Worm (Caenorhabditis elegans) whole organism, L4 larva: ENCODE measurements around the gene srlf-5.

Experiments
- D1046.2 ChIP-seq: fragments of 200-800 bp; sonication (Bioruptor generic); IDR thresholded peaks from 2 replicates; pipeline ENCODE4 v1.3.6; 2022; ENCODE audit warnings: missing genetic modification characterization, missing compliant biosample characterization
- F10B5.3 ChIP-seq: sonication (generic microtip); optimal IDR thresholded peaks from 2 replicates; lab custom pipeline; 2016; ENCODE audit warnings: mild to moderate bottlenecking, missing genetic modification characterization, missing compliant biosample characterization
- F37D6.2 ChIP-seq: sonication (generic microtip); optimal IDR thresholded peaks from 2 replicates; lab custom pipeline; 2016; ENCODE audit warnings: mild to moderate bottlenecking, missing genetic modification characterization, missing compliant biosample characterization
- F44E2.7 ChIP-seq: fragments of 200-800 bp; sonication (Bioruptor generic); IDR thresholded peaks from 2 replicates; pipeline ENCODE4 v2.1.2; 2022; ENCODE audit warnings: missing genetic modification characterization, missing compliant biosample characterization
- R02D3.7 ChIP-seq: fragments of 150-350 bp; sonication (generic microtip); optimal IDR thresholded peaks from 3 replicates; lab custom pipeline; 2014; ENCODE audit warnings: missing biosample characterization, missing genetic modification characterization
- Y5F2A.4 ChIP-seq: fragments of 200-800 bp; sonication (Bioruptor generic); optimal IDR thresholded peaks from 2 replicates; lab custom pipeline; 2018; ENCODE audit warnings: mild to moderate bottlenecking, missing genetic modification characterization, missing compliant biosample characterization
- ZK337.2 ChIP-seq: fragments of 200-800 bp; sonication (Bioruptor generic); IDR thresholded peaks from 2 replicates; pipeline ENCODE4 v1.3.6; 2022; ENCODE audit warnings: missing genetic modification reagents, missing genetic modification characterization, missing compliant biosample characterization
- ceh-32 ChIP-seq: sonication (generic microtip); optimal IDR thresholded peaks from 2 replicates; lab custom pipeline; 2016; ENCODE audit warnings: mild to moderate bottlenecking, missing genetic modification characterization, missing compliant biosample characterization; ENCODE audit not compliant: poor library complexity
- cey-2 ChIP-seq: sonication (generic microtip); optimal IDR thresholded peaks from 3 replicates; lab custom pipeline; 2017; ENCODE audit warnings: missing genetic modification characterization, mild to moderate bottlenecking, missing compliant biosample characterization, antibody characterized with exemption, borderline replicate concordance; ENCODE audit not compliant: insufficient read depth
- ctbp-1 ChIP-seq: fragments of 200-800 bp; sonication (Bioruptor generic); IDR thresholded peaks from 2 replicates; pipeline ENCODE4 v1.3.6; 2022; ENCODE audit warnings: missing genetic modification reagents, missing genetic modification characterization, missing compliant biosample characterization
- daf-12 ChIP-seq: fragments of 150-350 bp; optimal IDR thresholded peaks from 2 replicates; lab custom pipeline; 2014; ENCODE audit warnings: missing biosample characterization, missing genetic modification reagents, missing genetic modification characterization
- daf-16 ChIP-seq, 3 experiments: sonication (generic microtip); optimal IDR thresholded peaks; 2 replicates each; lab custom pipeline; 2016 to 2017; ENCODE audit warnings: missing genetic modification characterization in 3 of 3, missing genetic modification reagents in 3 of 3, mild to moderate bottlenecking in 2 of 3, missing compliant biosample characterization in 2 of 3, missing biosample characterization in 1 of 3, moderate library complexity in 1 of 3
- daf-8 ChIP-seq: fragments of 200-800 bp; sonication (Bioruptor generic); IDR thresholded peaks from 2 replicates; pipeline ENCODE4 v1.3.6; 2022; ENCODE audit warnings: missing genetic modification characterization, missing compliant biosample characterization
- dmd-9 ChIP-seq: fragments of 200-800 bp; sonication (Bioruptor generic); IDR thresholded peaks from 2 replicates; pipeline ENCODE4 v1.3.6; 2022; ENCODE audit warnings: missing genetic modification reagents, missing genetic modification characterization, missing compliant biosample characterization
- dve-1 ChIP-seq: sonication (generic microtip); optimal IDR thresholded peaks from 2 replicates; lab custom pipeline; 2017; ENCODE audit warnings: antibody characterized with exemption, mild to moderate bottlenecking, missing genetic modification characterization, missing compliant biosample characterization; ENCODE audit not compliant: insufficient read depth
- egl-27 ChIP-seq: sonication (generic microtip); optimal IDR thresholded peaks from 3 replicates; lab custom pipeline; 2017; ENCODE audit warnings: missing biosample characterization, missing genetic modification reagents, missing genetic modification characterization
- egl-43 ChIP-seq: fragments of 200-800 bp; sonication (Bioruptor generic); IDR thresholded peaks from 2 replicates; pipeline ENCODE4 v1.3.6; 2022; ENCODE audit warnings: missing genetic modification reagents, missing genetic modification characterization, missing compliant biosample characterization
- fkh-10 ChIP-seq: fragments of 150-350 bp; optimal IDR thresholded peaks from 2 replicates; lab custom pipeline; 2014; ENCODE audit warnings: missing biosample characterization, missing genetic modification reagents, missing genetic modification characterization
- hlh-11 ChIP-seq: fragments of 200-800 bp; sonication (Bioruptor generic); optimal IDR thresholded peaks from 2 replicates; lab custom pipeline; 2018; ENCODE audit warnings: mild to moderate bottlenecking, missing genetic modification characterization, missing compliant biosample characterization
- hlh-30 ChIP-seq: sonication (generic microtip); optimal IDR thresholded peaks from 2 replicates; lab custom pipeline; 2017; ENCODE audit warnings: antibody characterized with exemption, mild to moderate bottlenecking, missing genetic modification characterization, missing compliant biosample characterization; ENCODE audit not compliant: insufficient read depth
- hmg-1.1 ChIP-seq: fragments of 200-800 bp; sonication (Bioruptor generic); IDR thresholded peaks from 2 replicates; pipeline ENCODE4 v1.3.6; 2022; ENCODE audit warnings: missing genetic modification reagents, missing genetic modification characterization, missing compliant biosample characterization
- lim-7 ChIP-seq: fragments of 200-800 bp; sonication (Bioruptor generic); IDR thresholded peaks from 2 replicates; pipeline ENCODE4 v1.3.6; 2022; ENCODE audit warnings: missing genetic modification characterization, missing compliant biosample characterization
- lir-3 ChIP-seq: sonication (generic microtip); optimal IDR thresholded peaks from 2 replicates; lab custom pipeline; 2016; ENCODE audit warnings: mild to moderate bottlenecking, missing genetic modification characterization, missing compliant biosample characterization
- mep-1 ChIP-seq: fragments of 150-350 bp; sonication (generic microtip); optimal IDR thresholded peaks from 3 replicates; lab custom pipeline; 2014; ENCODE audit warnings: missing biosample characterization, missing genetic modification characterization
- mes-2 ChIP-seq: sonication (generic microtip); optimal IDR thresholded peaks from 2 replicates; lab custom pipeline; 2016; ENCODE audit warnings: missing genotype, mild to moderate bottlenecking, missing genetic modification characterization, missing compliant biosample characterization; ENCODE audit not compliant: poor library complexity, severe bottlenecking
- nhr-10 ChIP-seq: fragments of 150-350 bp; optimal IDR thresholded peaks from 2 replicates; lab custom pipeline; 2014; ENCODE audit warnings: missing biosample characterization, missing genetic modification characterization
- nhr-111 ChIP-seq: fragments of 200-800 bp; sonication (Bioruptor generic); optimal IDR thresholded peaks from 2 replicates; lab custom pipeline; 2018; ENCODE audit warnings: mild to moderate bottlenecking, missing genetic modification characterization, missing compliant biosample characterization
- nhr-237 ChIP-seq: sonication (generic microtip); optimal IDR thresholded peaks from 2 replicates; lab custom pipeline; 2017; ENCODE audit warnings: missing biosample characterization, missing genetic modification characterization
- nhr-28 ChIP-seq: fragments of 150-350 bp; optimal IDR thresholded peaks from 2 replicates; lab custom pipeline; 2014; ENCODE audit warnings: missing biosample characterization, missing genetic modification characterization
- nhr-41 ChIP-seq: fragments of 200-800 bp; sonication (Bioruptor generic); IDR thresholded peaks from 2 replicates; pipeline ENCODE4 v1.3.6; 2022; ENCODE audit warnings: missing genetic modification reagents, missing genetic modification characterization, missing compliant biosample characterization
- nhr-76 ChIP-seq: fragments of 150-350 bp; optimal IDR thresholded peaks from 2 replicates; lab custom pipeline; 2014; ENCODE audit warnings: missing biosample characterization, missing genetic modification characterization
- php-3 ChIP-seq: fragments of 200-800 bp; sonication (Bioruptor generic); IDR thresholded peaks from 2 replicates; pipeline ENCODE4 v1.3.6; 2022; ENCODE audit warnings: missing genetic modification reagents, missing genetic modification characterization, missing compliant biosample characterization
- tag-97 ChIP-seq: fragments of 200-800 bp; sonication (Bioruptor generic); IDR thresholded peaks from 2 replicates; pipeline ENCODE4 v1.3.6; 2022; ENCODE audit warnings: missing genetic modification characterization, missing compliant biosample characterization
- unc-130 ChIP-seq: sonication (generic microtip); optimal IDR thresholded peaks from 2 replicates; lab custom pipeline; 2016; ENCODE audit warnings: missing genetic modification reagents, missing genetic modification characterization, missing compliant biosample characterization
- unc-39 ChIP-seq: sonication (generic microtip); optimal IDR thresholded peaks from 2 replicates; lab custom pipeline; 2017; ENCODE audit warnings: missing biosample characterization, missing genetic modification characterization
- vab-7 ChIP-seq: fragments of 200-800 bp; sonication (Bioruptor generic); IDR thresholded peaks from 2 replicates; pipeline ENCODE4 v1.3.6; 2022; ENCODE audit warnings: missing genetic modification reagents, missing genetic modification characterization, missing compliant biosample characterization
- zag-1 ChIP-seq: fragments of 150-350 bp; optimal IDR thresholded peaks from 2 replicates; lab custom pipeline; 2014; ENCODE audit warnings: missing biosample characterization, missing genetic modification characterization
- zip-2 ChIP-seq: fragments of 150-350 bp; optimal IDR thresholded peaks from 2 replicates; lab custom pipeline; 2014; ENCODE audit warnings: missing biosample characterization, missing genetic modification characterization
- ztf-11 ChIP-seq: fragments of 150-350 bp; optimal IDR thresholded peaks from 2 replicates; lab custom pipeline; 2014; ENCODE audit warnings: missing biosample characterization, missing genetic modification characterization

The srlf-5 gene

ce11 chrIV:12948470-12948869 is 21.9 kb upstream of the srlf-5 start, which contains the start of gene F55G11.10:
TSS of gene F55G11.10 (plus strand) at chrIV:12948770.
- TF ChIP-seq mep-1 (tag; lab: Kevin White, UChicago): no peak
- no peak for TF ChIP-seq hlh-30 (tag; lab: Kevin White, UChicago)
- no peak for TF ChIP-seq lim-7
- TF ChIP-seq daf-12: no peak
- no peak for TF ChIP-seq Y5F2A.4 (GFP tag; lab: Kevin White, UChicago)
- no peak for TF ChIP-seq ZK337.2 (GFP tag; lab: Robert Waterston, UW)
- TF ChIP-seq nhr-10 (tag; lab: Kevin White, UChicago): no peak
- TF ChIP-seq nhr-111 (GFP tag; lab: Kevin White, UChicago): no peak

ce11 chrIV:12946488-12946887 is 19.9 kb upstream of the srlf-5 start, which contains the start of gene F55G11.1:
TSS of gene F55G11.1 (minus strand) at chrIV:12946588.
- TF ChIP-seq hlh-11 (tag; lab: Kevin White, UChicago) (no peak), lir-3 (tag; lab: Kevin White, UChicago) (no peak), fkh-10 (GFP tag; lab: Kevin White, UChicago) (no peak), zip-2 (tag; lab: Kevin White, UChicago) (no peak), vab-7 (GFP tag; lab: Robert Waterston, UW) (no peak), dmd-9 (GFP tag; lab: Robert Waterston, UW) (no peak), nhr-28 (tag; lab: Kevin White, UChicago) (no peak), unc-130 (GFP tag; lab: Kevin White, UChicago) (no peak), D1046.2 (GFP tag; lab: Robert Waterston, UW) (no peak), R02D3.7 (tag; lab: Kevin White, UChicago) (no peak), unc-39 (tag; lab: Kevin White, UChicago) (no peak), F10B5.3 (tag; lab: Kevin White, UChicago) (no peak), tag-97 (no peak), mes-2 (tag; lab: Kevin White, UChicago) (no peak), nhr-76 (tag; lab: Kevin White, UChicago) (no peak), dve-1 (tag; lab: Kevin White, UChicago) (no peak), daf-16 (GFP tag; optimal IDR thresholded peaks at IDR 0.05; lab: Kevin White, UChicago) (no peak), daf-16 (tag; optimal IDR thresholded peaks at IDR 0.05; lab: Kevin White, UChicago) (no peak), daf-8 (GFP tag; lab: Robert Waterston, UW) (no peak)

- TF ChIP-seq nhr-41 (GFP tag; lab: Robert Waterston, UW): no peak
- no peak for TF ChIP-seq php-3 (GFP tag; lab: Robert Waterston, UW)
- no peak for TF ChIP-seq F37D6.2 (tag; lab: Kevin White, UChicago)
- no peak for TF ChIP-seq cey-2 (tag; lab: Kevin White, UChicago)
- TF ChIP-seq, all 104 proteins: peak for 0
Observed at ce11 chrIV:12942633-12943032, 16.1 kb upstream of the srlf-5 start, which contains the start of gene dct-19. TSS of gene dct-19 (plus strand) at chrIV:12942933.

ce11 chrIV:12941254-12941653 is 14.7 kb upstream of the srlf-5 start, which contains the start of gene dod-24:
TSS of gene dod-24 (minus strand) at chrIV:12941354.
- TF ChIP-seq nhr-237 (tag; lab: Kevin White, UChicago) (no peak), egl-27 (tag; lab: Kevin White, UChicago) (no peak), ztf-11 (tag; lab: Kevin White, UChicago) (no peak), F44E2.7 (GFP tag; lab: Robert Waterston, UW) (no peak), Y5F2A.4 (GFP tag; lab: Kevin White, UChicago) (no peak), ceh-32 (tag; lab: Kevin White, UChicago) (no peak), lir-3 (tag; lab: Kevin White, UChicago) (no peak), egl-43 (no peak), zag-1 (tag; lab: Kevin White, UChicago) (no peak), hmg-1.1 (GFP tag; lab: Robert Waterston, UW) (no peak), ctbp-1 (no peak), tag-97 (no peak)
